Worm (Caenorhabditis elegans) whole organism, L4 larva: ENCODE data around the gene T07E3.4.
A peak's percentile ranks its signal among the peaks of the same experiment; 100 is the strongest.

ENCODE experiments used
- D1046.2 ChIP-seq: fragments of 200-800 bp; sonication (Bioruptor generic); IDR thresholded peaks from 2 replicates; pipeline ENCODE4 v1.3.6; 2022; ENCODE audit warnings: missing genetic modification characterization, missing compliant biosample characterization
- F26F4.8 ChIP-seq: fragments of 200-800 bp; sonication (Bioruptor generic); conservative IDR thresholded peaks from 2 replicates; pipeline ENCODE4 v1.3.6; 2022; ENCODE audit warnings: missing genetic modification characterization, missing compliant biosample characterization
- F37D6.2 ChIP-seq: sonication (generic microtip); optimal IDR thresholded peaks from 2 replicates; lab custom pipeline; 2016; ENCODE audit warnings: mild to moderate bottlenecking, missing genetic modification characterization, missing compliant biosample characterization
- T20F7.1 ChIP-seq: fragments of 200-800 bp; sonication (Bioruptor generic); optimal IDR thresholded peaks from 2 replicates; lab custom pipeline; 2018; ENCODE audit warnings: mild to moderate bottlenecking, missing genetic modification characterization, missing compliant biosample characterization
- T26A8.4 ChIP-seq: fragments of 200-800 bp; sonication (Bioruptor generic); IDR thresholded peaks from 2 replicates; pipeline ENCODE4 v1.3.6; 2022; ENCODE audit warnings: missing genetic modification characterization, missing compliant biosample characterization
- Y5F2A.4 ChIP-seq: fragments of 200-800 bp; sonication (Bioruptor generic); optimal IDR thresholded peaks from 2 replicates; lab custom pipeline; 2018; ENCODE audit warnings: mild to moderate bottlenecking, missing genetic modification characterization, missing compliant biosample characterization
- ZK546.5 ChIP-seq, 2 experiments: sonication (generic microtip); optimal IDR thresholded peaks; 2 replicates each; lab custom pipeline; 2017; ENCODE audit warnings: missing biosample characterization in 2 of 2, missing genetic modification characterization in 2 of 2
- aha-1 ChIP-seq: fragments of 150-350 bp; peaks from one replicate; lab custom pipeline; 2014; ENCODE audit warnings: missing biosample characterization, missing genetic modification characterization
- arid-1 ChIP-seq: fragments of 200-800 bp; sonication (Bioruptor generic); conservative IDR thresholded peaks from 2 replicates; pipeline ENCODE4 v1.3.6; 2022; ENCODE audit warnings: missing genetic modification reagents, missing genetic modification characterization, missing compliant biosample characterization
- attf-4 ChIP-seq: sonication (generic microtip); optimal IDR thresholded peaks from 3 replicates; lab custom pipeline; 2017; ENCODE audit warnings: missing biosample characterization, missing genetic modification characterization
- ceh-28 ChIP-seq: fragments of 150-350 bp; optimal IDR thresholded peaks from 2 replicates; lab custom pipeline; 2014; ENCODE audit warnings: missing biosample characterization, missing genetic modification reagents, missing genetic modification characterization
- ceh-44 ChIP-seq: fragments of 200-800 bp; sonication (Bioruptor generic); IDR thresholded peaks from 2 replicates; pipeline ENCODE4 v1.3.6; 2022; ENCODE audit warnings: missing genetic modification reagents, missing genetic modification characterization, missing compliant biosample characterization
- ceh-62 ChIP-seq: sonication (generic microtip); optimal IDR thresholded peaks from 2 replicates; lab custom pipeline; 2017; ENCODE audit warnings: missing biosample characterization, missing genetic modification characterization
- ces-1 ChIP-seq: fragments of 150-350 bp; sonication (generic microtip); optimal IDR thresholded peaks from 4 replicates; lab custom pipeline; 2014; ENCODE audit warnings: missing biosample characterization, missing genetic modification reagents, missing genetic modification characterization
- cey-2 ChIP-seq: sonication (generic microtip); optimal IDR thresholded peaks from 3 replicates; lab custom pipeline; 2017; ENCODE audit warnings: missing genetic modification characterization, mild to moderate bottlenecking, missing compliant biosample characterization, antibody characterized with exemption, borderline replicate concordance; ENCODE audit not compliant: insufficient read depth
- ctbp-1 ChIP-seq: fragments of 200-800 bp; sonication (Bioruptor generic); IDR thresholded peaks from 2 replicates; pipeline ENCODE4 v1.3.6; 2022; ENCODE audit warnings: missing genetic modification reagents, missing genetic modification characterization, missing compliant biosample characterization
- daf-16 ChIP-seq, 3 experiments: sonication (generic microtip); optimal IDR thresholded peaks; 2 replicates each; lab custom pipeline; 2016 to 2017; ENCODE audit warnings: missing genetic modification characterization in 3 of 3, missing genetic modification reagents in 3 of 3, mild to moderate bottlenecking in 2 of 3, missing compliant biosample characterization in 2 of 3, missing biosample characterization in 1 of 3, moderate library complexity in 1 of 3
- daf-19 ChIP-seq: fragments of 200-800 bp; sonication (Bioruptor generic); conservative IDR thresholded peaks from 2 replicates; pipeline ENCODE4 v1.3.6; 2022; ENCODE audit warnings: missing genetic modification characterization, missing compliant biosample characterization
- dmd-6 ChIP-seq: fragments of 200-800 bp; sonication (Bioruptor generic); IDR thresholded peaks from 2 replicates; pipeline ENCODE4 v1.3.6; 2022; ENCODE audit warnings: missing genetic modification reagents, missing genetic modification characterization, missing compliant biosample characterization
- dmd-9 ChIP-seq: fragments of 200-800 bp; sonication (Bioruptor generic); IDR thresholded peaks from 2 replicates; pipeline ENCODE4 v1.3.6; 2022; ENCODE audit warnings: missing genetic modification reagents, missing genetic modification characterization, missing compliant biosample characterization
- dpl-1 ChIP-seq: fragments of 150-350 bp; optimal IDR thresholded peaks from 2 replicates; lab custom pipeline; 2014; ENCODE audit warnings: missing biosample characterization, missing genetic modification reagents, missing genetic modification characterization
- duxl-1 ChIP-seq: sonication (generic microtip); optimal IDR thresholded peaks from 2 replicates; lab custom pipeline; 2016; ENCODE audit warnings: mild to moderate bottlenecking, missing genetic modification characterization, moderate library complexity, missing compliant biosample characterization; ENCODE audit not compliant: poor library complexity
- egl-27 ChIP-seq: sonication (generic microtip); optimal IDR thresholded peaks from 3 replicates; lab custom pipeline; 2017; ENCODE audit warnings: missing biosample characterization, missing genetic modification reagents, missing genetic modification characterization
- fos-1 ChIP-seq: fragments of 150-350 bp; optimal IDR thresholded peaks from 2 replicates; lab custom pipeline; 2014; ENCODE audit warnings: missing biosample characterization, missing genetic modification characterization
- gei-8 ChIP-seq: fragments of 200-800 bp; sonication (Bioruptor generic); optimal IDR thresholded peaks from 2 replicates; lab custom pipeline; 2018; ENCODE audit warnings: mild to moderate bottlenecking, missing genetic modification characterization, missing compliant biosample characterization
- hlh-30 ChIP-seq: sonication (generic microtip); optimal IDR thresholded peaks from 2 replicates; lab custom pipeline; 2017; ENCODE audit warnings: antibody characterized with exemption, mild to moderate bottlenecking, missing genetic modification characterization, missing compliant biosample characterization; ENCODE audit not compliant: insufficient read depth
- lim-7 ChIP-seq: fragments of 200-800 bp; sonication (Bioruptor generic); IDR thresholded peaks from 2 replicates; pipeline ENCODE4 v1.3.6; 2022; ENCODE audit warnings: missing genetic modification characterization, missing compliant biosample characterization
- lin-29 ChIP-seq: fragments of 200-800 bp; sonication (Bioruptor generic); IDR thresholded peaks from 2 replicates; pipeline ENCODE4 v1.3.6; 2022; ENCODE audit warnings: missing genetic modification reagents, missing genetic modification characterization, missing compliant biosample characterization
- lin-39 ChIP-seq: fragments of 150-350 bp; optimal IDR thresholded peaks from 2 replicates; lab custom pipeline; 2014; ENCODE audit warnings: missing biosample characterization, missing genetic modification reagents, missing genetic modification characterization
- madf-9 ChIP-seq: fragments of 200-800 bp; sonication (Bioruptor generic); conservative IDR thresholded peaks from 2 replicates; pipeline ENCODE4 v1.3.6; 2022; ENCODE audit warnings: missing genetic modification reagents, missing genetic modification characterization, missing compliant biosample characterization
- nhr-102 ChIP-seq: sonication (generic microtip); optimal IDR thresholded peaks from 2 replicates; lab custom pipeline; 2016; ENCODE audit warnings: mild to moderate bottlenecking, missing genetic modification characterization, moderate library complexity, missing compliant biosample characterization
- nhr-11 ChIP-seq: fragments of 150-350 bp; optimal IDR thresholded peaks from 2 replicates; lab custom pipeline; 2014; ENCODE audit warnings: missing biosample characterization, missing genetic modification characterization
- nhr-111 ChIP-seq: fragments of 200-800 bp; sonication (Bioruptor generic); optimal IDR thresholded peaks from 2 replicates; lab custom pipeline; 2018; ENCODE audit warnings: mild to moderate bottlenecking, missing genetic modification characterization, missing compliant biosample characterization
- nhr-28 ChIP-seq: fragments of 150-350 bp; optimal IDR thresholded peaks from 2 replicates; lab custom pipeline; 2014; ENCODE audit warnings: missing biosample characterization, missing genetic modification characterization
- nhr-6 ChIP-seq: fragments of 150-350 bp; optimal IDR thresholded peaks from 2 replicates; lab custom pipeline; 2014; ENCODE audit warnings: missing biosample characterization, missing genetic modification characterization
- pha-4 ChIP-seq, 2 experiments: fragments of 150-350 bp in 1 of 2; fragments of 200-800 bp in 1 of 2; sonication (Bioruptor generic) in 1 of 2; IDR thresholded peaks in 1 of 2; optimal IDR thresholded peaks in 1 of 2; 2 replicates each; pipeline versions ENCODE4 v1.3.6 to Lab custom; 2014 to 2022; ENCODE audit warnings: missing genetic modification characterization in 2 of 2, missing genetic modification reagents in 2 of 2, missing biosample characterization in 1 of 2, missing compliant biosample characterization in 1 of 2
- php-3 ChIP-seq: fragments of 200-800 bp; sonication (Bioruptor generic); IDR thresholded peaks from 2 replicates; pipeline ENCODE4 v1.3.6; 2022; ENCODE audit warnings: missing genetic modification reagents, missing genetic modification characterization, missing compliant biosample characterization
- pqm-1 ChIP-seq: sonication (generic microtip); optimal IDR thresholded peaks from 2 replicates; lab custom pipeline; 2017; ENCODE audit warnings: missing biosample characterization, missing genetic modification characterization
- rbr-2 ChIP-seq: sonication (generic microtip); optimal IDR thresholded peaks from 2 replicates; lab custom pipeline; 2016; ENCODE audit warnings: missing genotype, missing genetic modification characterization, missing compliant biosample characterization
- saeg-2 ChIP-seq: fragments of 200-800 bp; sonication (Bioruptor generic); IDR thresholded peaks from 2 replicates; pipeline ENCODE4 v1.3.6; 2022; ENCODE audit warnings: missing genetic modification reagents, missing genetic modification characterization, missing compliant biosample characterization
- tag-97 ChIP-seq: fragments of 200-800 bp; sonication (Bioruptor generic); IDR thresholded peaks from 2 replicates; pipeline ENCODE4 v1.3.6; 2022; ENCODE audit warnings: missing genetic modification characterization, missing compliant biosample characterization
- tra-1 ChIP-seq: fragments of 200-800 bp; sonication (Bioruptor generic); IDR thresholded peaks from 2 replicates; pipeline ENCODE4 v1.3.6; 2022; ENCODE audit warnings: missing genetic modification reagents, missing genetic modification characterization, missing compliant biosample characterization
- unc-62 ChIP-seq, 3 experiments: fragments of 150-350 bp in 1 of 3; sonication (generic microtip); optimal IDR thresholded peaks in 2 of 3; peaks in 1 of 3; 1 replicate in 1 of 3; 2 replicates in 2 of 3; lab custom pipeline; 2014 to 2017; ENCODE audit warnings: missing biosample characterization in 3 of 3, missing genetic modification characterization in 3 of 3, missing genetic modification reagents in 3 of 3, missing genotype in 1 of 3
- zfp-2 ChIP-seq: sonication (generic microtip); optimal IDR thresholded peaks from 2 replicates; lab custom pipeline; 2016; ENCODE audit warnings: mild to moderate bottlenecking, missing genetic modification characterization, missing compliant biosample characterization
- zfp-3 ChIP-seq: fragments of 200-800 bp; sonication (Bioruptor generic); conservative IDR thresholded peaks from 2 replicates; pipeline ENCODE4 v1.3.6; 2022; ENCODE audit warnings: missing genetic modification reagents, missing genetic modification characterization, missing compliant biosample characterization
- ztf-11 ChIP-seq: fragments of 150-350 bp; optimal IDR thresholded peaks from 2 replicates; lab custom pipeline; 2014; ENCODE audit warnings: missing biosample characterization, missing genetic modification characterization
- ztf-7 ChIP-seq: fragments of 150-350 bp; optimal IDR thresholded peaks from 2 replicates; lab custom pipeline; 2014; ENCODE audit warnings: missing biosample characterization, missing genetic modification characterization

T07E3.4 gene

ce11 chrIII:6895166-6895565 is 2.6 kb upstream of the T07E3.4 start (continued):
- peak; percentile 69; the same call in 1 of the 2 replicates for TF ChIP-seq tra-1 (GFP tag; lab: Robert Waterston, UW)
- no peak for TF ChIP-seq ztf-11 (tag; lab: Kevin White, UChicago)
- no peak for TF ChIP-seq duxl-1 (tag; lab: Kevin White, UChicago)
- TF ChIP-seq zfp-2 (tag; lab: Kevin White, UChicago): no peak
- no peak for TF ChIP-seq daf-19
- TF ChIP-seq unc-62 (GFP tag; optimal IDR thresholded peaks at IDR 0.05 in 1 of 2; lab: Kevin White, UChicago): peak in 1 of 2 experiments; percentile 99
- TF ChIP-seq unc-62 (tag; optimal IDR thresholded peaks at IDR 0.05; lab: Kevin White, UChicago): no peak
- no peak for TF ChIP-seq nhr-111
- TF ChIP-seq php-3: peak; percentile 50; the same call in 1 of the 2 replicates
- no peak for TF ChIP-seq ces-1
- 0 out of 2 replicates have a peak, but pooled peaks have one; percentile 51 for TF ChIP-seq zfp-3 (GFP tag; lab: Robert Waterston, UW)
- TF ChIP-seq dpl-1 (GFP tag; lab: Kevin White, UChicago): peak; percentile 14
- no peak for TF ChIP-seq nhr-6 (tag; lab: Kevin White, UChicago)
- TF ChIP-seq ceh-62 (tag; lab: Kevin White, UChicago): no peak
- TF ChIP-seq saeg-2 (GFP tag; lab: Robert Waterston, UW): peak; percentile 73; the same call in 1 of the 2 replicates
- TF ChIP-seq T26A8.4 (GFP tag; lab: Robert Waterston, UW): peak; percentile 66
- TF ChIP-seq ztf-7 (tag; lab: Kevin White, UChicago): no peak
- TF ChIP-seq T20F7.1 (GFP tag; lab: Kevin White, UChicago): peak; percentile 76
- no peak for TF ChIP-seq F26F4.8 (GFP tag; lab: Robert Waterston, UW)
- no peak for TF ChIP-seq Y5F2A.4
- no peak for TF ChIP-seq fos-1 (tag; lab: Kevin White, UChicago)
- peak; percentile 61 for TF ChIP-seq cey-2
- TF ChIP-seq pqm-1 (tag; lab: Kevin White, UChicago): peak; percentile 46
- no peak for TF ChIP-seq ZK546.5 (tag; optimal IDR thresholded peaks at IDR 0.05; lab: Kevin White, UChicago)
- TF ChIP-seq egl-27 (tag; lab: Kevin White, UChicago): no peak
- TF ChIP-seq lin-29: no peak
- TF ChIP-seq lim-7 (GFP tag; lab: Robert Waterston, UW): 0 out of 2 replicates have a peak, but pooled peaks have one; percentile 24
- TF ChIP-seq ctbp-1 (GFP tag; lab: Robert Waterston, UW): no peak
- no peak for TF ChIP-seq madf-9 (GFP tag; lab: Robert Waterston, UW)
- no peak for TF ChIP-seq ceh-44 (GFP tag; lab: Robert Waterston, UW)

ce11 chrIII:6895677-6896076 is 2.1 kb upstream of the T07E3.4 start:
- TF ChIP-seq rbr-2 (tag; lab: Kevin White, UChicago): no peak
- TF ChIP-seq arid-1 (GFP tag; lab: Robert Waterston, UW): no peak
- TF ChIP-seq pha-4 (GFP tag; IDR thresholded peaks at IDR 0.05; lab: Robert Waterston, UW): no peak
- no peak for TF ChIP-seq pha-4 (tag; optimal IDR thresholded peaks at IDR 0.05; lab: Kevin White, UChicago)
- TF ChIP-seq dmd-6: no peak
- no peak for TF ChIP-seq daf-16 (GFP tag; optimal IDR thresholded peaks at IDR 0.05; lab: Kevin White, UChicago)
- TF ChIP-seq daf-16 (tag; optimal IDR thresholded peaks at IDR 0.05; lab: Kevin White, UChicago): peak; percentile 93
- peak; percentile 55 for TF ChIP-seq aha-1
- no peak for TF ChIP-seq ceh-28 (tag; lab: Kevin White, UChicago)
- TF ChIP-seq Y5F2A.4: no peak
- no peak for TF ChIP-seq ztf-11 (tag; lab: Kevin White, UChicago)
- TF ChIP-seq nhr-102 (tag; lab: Kevin White, UChicago): no peak
- no peak for TF ChIP-seq php-3
- TF ChIP-seq cey-2: no peak

ce11 chrIII:6898518-6898917 is 704 bp downstream of the T07E3.4 start:
- TF ChIP-seq gei-8 (GFP tag; lab: Kevin White, UChicago) (no peak), duxl-1 (tag; lab: Kevin White, UChicago) (no peak), hlh-30 (peak; percentile 84), dpl-1 (GFP tag; lab: Kevin White, UChicago) (no peak), F37D6.2 (tag; lab: Kevin White, UChicago) (no peak), nhr-28 (tag; lab: Kevin White, UChicago) (peak; percentile 80), dmd-6 (peak; percentile 74), lin-39 (tag; lab: Kevin White, UChicago) (no peak), tag-97 (GFP tag; lab: Robert Waterston, UW) (no peak), D1046.2 (GFP tag; lab: Robert Waterston, UW) (no peak), dmd-9 (GFP tag; lab: Robert Waterston, UW) (no peak), attf-4 (tag; lab: Kevin White, UChicago) (no peak), aha-1 (no peak), fos-1 (tag; lab: Kevin White, UChicago) (no peak), unc-62 (GFP tag; optimal IDR thresholded peaks at IDR 0.05 in 1 of 2; lab: Kevin White, UChicago) (peak in 1 of 2 experiments; percentile 72), unc-62 (tag; optimal IDR thresholded peaks at IDR 0.05; lab: Kevin White, UChicago) (no peak), nhr-11 (tag; lab: Kevin White, UChicago) (peak; percentile 69)
